Worm (Caenorhabditis elegans) whole organism, early embryonic: ENCODE data around the gene klp-4.

Source experiments
- B0310.2 ChIP-seq: sonication (generic microtip); optimal IDR thresholded peaks from 2 replicates; lab custom pipeline; 2016; ENCODE audit warnings: mild to moderate bottlenecking, missing genetic modification characterization, missing compliant biosample characterization
- F13C5.2 ChIP-seq: sonication (generic microtip); optimal IDR thresholded peaks from 2 replicates; lab custom pipeline; 2017; ENCODE audit warnings: mild to moderate bottlenecking, missing genetic modification characterization, inconsistent platforms, missing compliant biosample characterization
- aly-1 ChIP-seq: sonication (generic microtip); optimal IDR thresholded peaks from 2 replicates; lab custom pipeline; 2016; ENCODE audit warnings: missing genetic modification characterization, missing compliant biosample characterization
- ama-1 ChIP-seq: fragments of 150-350 bp; optimal IDR thresholded peaks from 2 replicates; lab custom pipeline; 2014
- ceh-13 ChIP-seq: fragments of 200-800 bp; sonication (Bioruptor generic); optimal IDR thresholded peaks from 2 replicates; lab custom pipeline; 2018; ENCODE audit warnings: mild to moderate bottlenecking, missing genetic modification characterization, missing compliant biosample characterization
- ceh-36 ChIP-seq: sonication (generic microtip); optimal IDR thresholded peaks from 2 replicates; lab custom pipeline; 2016; ENCODE audit warnings: missing genetic modification characterization, inconsistent platforms, missing compliant biosample characterization
- ets-7 ChIP-seq: sonication (generic microtip); optimal IDR thresholded peaks from 2 replicates; lab custom pipeline; 2016; ENCODE audit warnings: missing genotype, missing genetic modification characterization, missing compliant biosample characterization
- flt-1 ChIP-seq: fragments of 200-800 bp; sonication (Bioruptor generic); IDR thresholded peaks from 2 replicates; pipeline ENCODE4 v1.3.6; 2022; ENCODE audit warnings: missing genetic modification characterization, missing compliant biosample characterization
- hmbx-1 ChIP-seq: sonication (generic microtip); optimal IDR thresholded peaks from 2 replicates; lab custom pipeline; 2016; ENCODE audit warnings: mild to moderate bottlenecking, missing genetic modification characterization, missing compliant biosample characterization
- hmg-4 ChIP-seq: fragments of 200-800 bp; sonication (Bioruptor generic); optimal IDR thresholded peaks from 2 replicates; lab custom pipeline; 2018; ENCODE audit warnings: mild to moderate bottlenecking, missing genetic modification characterization, missing compliant biosample characterization
- hnd-1 ChIP-seq: sonication (generic microtip); optimal IDR thresholded peaks from 2 replicates; lab custom pipeline; 2016; ENCODE audit warnings: missing genetic modification characterization, missing compliant biosample characterization
- pes-1 ChIP-seq: fragments of 200-800 bp; sonication (Bioruptor generic); IDR thresholded peaks from 2 replicates; pipeline ENCODE4 v1.3.6; 2022; ENCODE audit warnings: missing genetic modification reagents, missing genetic modification characterization, missing compliant biosample characterization
- scrt-1 ChIP-seq: fragments of 200-800 bp; sonication (Bioruptor generic); IDR thresholded peaks from 2 replicates; pipeline ENCODE4 v1.3.6; 2022; ENCODE audit warnings: missing genetic modification characterization, missing compliant biosample characterization
- sea-1 ChIP-seq: fragments of 200-800 bp; sonication (Bioruptor generic); conservative IDR thresholded peaks from 2 replicates; pipeline ENCODE4 v1.3.6; 2022; ENCODE audit warnings: missing genetic modification characterization, missing compliant biosample characterization
- tbx-11 ChIP-seq: fragments of 200-800 bp; sonication (Bioruptor generic); IDR thresholded peaks from 2 replicates; pipeline ENCODE4 v1.3.6; 2022; ENCODE audit warnings: missing genetic modification characterization, missing compliant biosample characterization
- tbx-37 ChIP-seq: fragments of 200-800 bp; sonication (Bioruptor generic); conservative IDR thresholded peaks from 2 replicates; pipeline ENCODE4 v1.3.6; 2022; ENCODE audit warnings: missing genetic modification reagents, missing genetic modification characterization, missing compliant biosample characterization
- tra-4 ChIP-seq: sonication (generic microtip); optimal IDR thresholded peaks from 2 replicates; lab custom pipeline; 2017; ENCODE audit warnings: missing genetic modification characterization, missing compliant biosample characterization

The klp-4 gene

DNA sequence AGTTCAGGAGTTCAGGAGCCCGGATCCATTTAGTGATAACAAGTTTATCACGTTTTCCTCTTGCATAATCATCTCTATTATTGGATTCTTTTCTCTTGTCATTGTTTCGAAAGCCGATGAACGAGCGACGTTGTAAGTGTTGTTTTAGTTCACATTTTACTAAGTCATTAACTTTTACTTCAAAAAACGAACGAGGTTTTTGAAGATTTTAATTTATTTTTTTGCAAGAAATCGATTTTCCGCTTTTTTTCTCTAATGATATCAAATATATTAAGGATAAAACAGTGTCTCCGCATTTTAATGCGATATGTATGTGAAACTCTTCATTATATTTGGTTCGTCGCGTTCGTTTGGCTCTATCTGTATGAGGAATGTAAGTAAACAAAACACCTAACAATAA is 26.3 kb upstream of the klp-4 start, which contains the start of gene F28B4.1:
TSS of gene F28B4.1 (plus strand) at position 301 of the 400 bp plus-strand sequence.
- no peak for TF ChIP-seq aly-1 (tag; lab: Kevin White, UChicago)
- no peak for TF ChIP-seq hmg-4
- no peak for TF ChIP-seq tbx-11 (GFP tag; lab: Robert Waterston, UW)
- TF ChIP-seq ets-7 (tag; lab: Kevin White, UChicago): no peak
- no peak for TF ChIP-seq tra-4 (tag; lab: Kevin White, UChicago)
- TF ChIP-seq ceh-36 (tag; lab: Kevin White, UChicago): no peak
- TF ChIP-seq flt-1 (GFP tag; lab: Robert Waterston, UW): no peak
- TF ChIP-seq ama-1 (lab: Kevin White, UChicago): no peak
- no peak for TF ChIP-seq sea-1 (GFP tag; lab: Robert Waterston, UW)
- TF ChIP-seq hnd-1 (tag; lab: Kevin White, UChicago): no peak

DNA sequence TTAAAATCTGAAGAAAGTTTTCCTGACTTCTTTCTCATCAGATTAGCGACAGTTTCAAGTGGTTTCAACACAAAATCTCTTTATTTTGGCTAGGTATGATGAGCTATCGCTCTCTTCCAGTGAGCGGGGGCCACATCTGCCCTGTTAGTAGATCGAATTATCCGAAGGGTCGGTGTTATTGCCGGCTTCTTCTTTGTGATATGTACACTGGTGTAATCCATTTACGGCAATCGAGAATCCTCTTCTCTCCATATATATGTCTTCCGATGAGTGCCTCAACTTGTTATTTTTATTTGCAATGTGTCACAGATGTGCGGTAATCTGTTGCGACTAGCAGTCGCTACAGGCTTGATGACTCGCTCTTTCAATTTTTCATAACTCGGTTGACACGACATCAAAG is 23.8 kb upstream of the klp-4 start:
- TF ChIP-seq flt-1 (GFP tag; lab: Robert Waterston, UW): no peak
- TF ChIP-seq hmbx-1: no peak
- no peak for TF ChIP-seq ceh-36 (tag; lab: Kevin White, UChicago)
- TF ChIP-seq hnd-1 (tag; lab: Kevin White, UChicago): no peak
- TF ChIP-seq B0310.2 (tag; lab: Kevin White, UChicago): no peak
- TF ChIP-seq F13C5.2: no peak
- no peak for TF ChIP-seq ama-1 (lab: Kevin White, UChicago)
- no peak for TF ChIP-seq tra-4 (tag; lab: Kevin White, UChicago)
- no peak for TF ChIP-seq tbx-37 (GFP tag; lab: Robert Waterston, UW)
- TF ChIP-seq aly-1 (tag; lab: Kevin White, UChicago): no peak
- no peak for TF ChIP-seq ets-7 (tag; lab: Kevin White, UChicago)
- TF ChIP-seq ceh-13: no peak
- no peak for TF ChIP-seq hmg-4
- no peak for TF ChIP-seq pes-1
- TF ChIP-seq scrt-1 (GFP tag; lab: Robert Waterston, UW): no peak

DNA sequence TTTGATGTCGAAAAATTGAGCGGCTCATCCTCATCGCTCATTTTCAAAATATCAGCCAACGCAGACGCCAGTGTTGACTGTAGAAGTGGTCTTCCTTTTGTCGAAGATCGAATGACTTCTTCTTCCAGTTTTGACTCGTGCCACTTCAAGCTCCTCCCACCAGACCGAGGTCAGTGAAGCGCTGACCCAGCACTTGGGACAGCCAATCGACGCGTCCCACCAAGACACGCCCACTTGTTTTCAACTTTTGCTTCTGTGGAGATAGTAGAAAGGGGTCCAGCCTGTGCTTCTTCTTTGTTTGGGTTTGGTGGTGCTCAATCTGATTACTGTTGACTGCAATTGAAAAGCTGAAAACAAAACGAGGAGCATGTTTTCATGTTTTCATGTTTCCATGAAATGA is 20.7 kb upstream of the klp-4 start, which contains the start of gene fax-1:
TSS of gene fax-1 (minus strand) at position 101 of the 400 bp plus-strand sequence.
- TF ChIP-seq ama-1 (lab: Kevin White, UChicago) (no peak), B0310.2 (tag; lab: Kevin White, UChicago) (no peak), hmg-4 (no peak), flt-1 (GFP tag; lab: Robert Waterston, UW) (no peak), tbx-37 (GFP tag; lab: Robert Waterston, UW) (no peak), hnd-1 (tag; lab: Kevin White, UChicago) (no peak), hmbx-1 (no peak)

DNA sequence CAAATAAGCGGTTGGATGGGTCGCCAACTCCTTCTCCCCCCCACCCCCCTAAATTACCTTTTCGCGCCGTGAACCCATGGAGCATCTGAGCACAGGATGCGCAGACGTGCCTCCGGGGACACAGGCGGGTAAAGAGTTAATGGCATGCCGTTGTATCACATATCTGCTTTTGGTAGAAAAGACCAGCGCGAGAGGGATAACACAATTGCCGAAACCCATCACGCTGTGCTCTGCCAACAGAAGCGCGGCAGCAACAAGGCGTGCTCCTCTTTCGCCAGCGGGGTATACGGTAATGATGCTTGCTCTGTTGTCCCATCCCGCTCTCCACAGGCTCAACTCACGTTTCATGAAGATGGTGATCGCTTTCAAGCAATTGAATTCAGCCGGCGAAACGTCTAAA is 18.8 kb upstream of the klp-4 start:
- TF ChIP-seq hnd-1 (tag; lab: Kevin White, UChicago) (no peak), ceh-13 (no peak), flt-1 (GFP tag; lab: Robert Waterston, UW) (no peak)

DNA sequence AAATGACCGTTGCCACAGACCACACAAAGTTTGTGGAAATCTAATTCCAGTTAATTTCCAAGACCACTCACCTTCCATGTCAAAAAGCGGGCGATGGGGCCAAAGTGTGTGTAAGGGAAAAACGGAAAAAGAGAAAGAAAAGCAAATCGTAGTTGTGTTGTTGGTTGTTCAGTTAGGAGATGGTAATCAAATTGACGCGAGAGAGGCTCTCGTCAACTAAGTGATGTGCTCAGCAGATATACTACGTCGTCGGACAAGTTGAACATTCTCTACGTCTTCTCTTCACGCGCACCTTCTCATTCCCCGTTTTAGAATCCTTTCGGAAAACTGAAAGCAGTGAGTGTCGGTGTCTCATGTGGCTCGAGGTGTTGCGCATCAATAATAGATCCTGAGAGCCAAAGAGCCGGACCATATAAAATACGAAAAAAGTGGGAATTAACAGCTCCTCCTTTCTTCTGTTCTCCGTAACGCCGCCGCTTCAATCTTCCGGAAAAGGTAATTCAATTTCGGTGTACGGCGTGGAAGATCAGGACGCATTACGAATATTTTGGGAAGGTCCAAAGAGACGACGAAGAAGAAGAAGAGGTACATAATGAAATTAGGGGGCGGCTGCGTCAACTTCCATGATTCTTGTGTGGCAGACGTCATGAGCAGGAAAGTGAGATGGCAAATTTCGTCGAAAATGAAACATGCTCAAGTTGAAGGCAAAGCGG is 13.0 kb upstream of the klp-4 start:
- TF ChIP-seq tra-4 (tag; lab: Kevin White, UChicago) (no peak), B0310.2 (tag; lab: Kevin White, UChicago) (no peak)

DNA sequence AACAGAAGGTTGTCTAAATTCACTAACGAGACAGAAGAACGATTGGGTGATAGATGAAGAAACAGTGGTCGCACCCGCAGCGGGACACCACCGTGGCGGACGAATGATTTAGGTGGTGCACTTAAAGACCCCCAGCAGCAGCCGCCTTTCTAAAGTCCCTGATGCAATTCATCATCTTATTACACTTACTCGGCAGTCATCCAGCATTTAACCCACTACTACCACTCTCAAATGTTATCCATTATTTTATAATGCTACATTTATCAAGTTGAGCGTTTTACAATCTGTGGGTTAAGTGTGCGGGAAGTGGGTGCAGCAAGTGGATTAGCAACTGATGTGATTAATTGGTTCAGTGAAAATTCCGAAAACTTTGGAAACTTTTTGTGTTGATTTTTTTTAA is 11.7 kb upstream of the klp-4 start:
- TF ChIP-seq hmbx-1: no peak
- no peak for TF ChIP-seq ama-1 (lab: Kevin White, UChicago)
- no peak for TF ChIP-seq ets-7 (tag; lab: Kevin White, UChicago)
- no peak for TF ChIP-seq tbx-37 (GFP tag; lab: Robert Waterston, UW)
- TF ChIP-seq flt-1 (GFP tag; lab: Robert Waterston, UW): no peak
- TF ChIP-seq scrt-1 (GFP tag; lab: Robert Waterston, UW): no peak
- no peak for TF ChIP-seq sea-1 (GFP tag; lab: Robert Waterston, UW)
- TF ChIP-seq aly-1 (tag; lab: Kevin White, UChicago): no peak
- no peak for TF ChIP-seq hnd-1 (tag; lab: Kevin White, UChicago)
- TF ChIP-seq F13C5.2: no peak

DNA sequence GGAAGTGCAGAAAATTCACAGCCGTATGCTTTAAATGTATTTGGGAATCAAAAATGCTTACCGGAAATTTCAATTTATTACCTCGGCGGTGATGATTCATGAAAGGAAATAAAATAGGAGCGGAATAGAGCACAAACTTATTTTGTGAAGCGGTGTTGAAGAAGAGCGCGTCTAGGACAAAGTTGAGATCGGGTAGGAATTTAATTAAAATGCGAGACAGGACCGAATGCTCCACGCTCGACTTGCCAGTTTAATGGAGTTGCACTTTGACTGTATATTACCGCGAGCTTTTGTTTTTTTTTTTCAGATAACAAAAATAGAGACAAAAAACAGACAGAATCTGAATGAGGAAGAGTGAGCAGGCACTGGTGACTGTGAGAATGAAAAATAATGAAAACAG is 6.1 kb upstream of the klp-4 start:
- TF ChIP-seq tbx-37 (GFP tag; lab: Robert Waterston, UW): no peak
- no peak for TF ChIP-seq hnd-1 (tag; lab: Kevin White, UChicago)
- TF ChIP-seq sea-1 (GFP tag; lab: Robert Waterston, UW): no peak
- no peak for TF ChIP-seq aly-1 (tag; lab: Kevin White, UChicago)
- TF ChIP-seq tbx-11 (GFP tag; lab: Robert Waterston, UW): no peak
- no peak for TF ChIP-seq ceh-13
- TF ChIP-seq ceh-36 (tag; lab: Kevin White, UChicago): no peak

DNA sequence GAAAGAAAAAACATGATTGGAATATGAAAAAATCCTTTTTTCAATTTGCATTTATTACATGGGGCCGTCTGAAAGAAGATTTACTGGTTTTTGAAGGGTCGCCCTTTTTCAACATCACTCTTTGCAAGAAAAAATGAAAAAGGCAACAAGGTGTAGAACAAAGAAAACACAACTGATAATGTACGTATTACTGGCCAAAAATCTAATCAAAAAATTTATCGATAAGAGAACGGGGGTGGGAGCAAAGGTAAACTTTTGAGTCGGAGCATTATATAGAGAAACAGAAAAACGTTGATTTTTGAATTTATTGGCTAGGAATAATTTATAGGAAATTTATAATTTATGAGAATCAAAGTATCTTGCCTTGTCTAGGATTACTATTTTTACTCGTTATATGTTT is 3.4 kb upstream of the klp-4 start:
- TF ChIP-seq B0310.2 (tag; lab: Kevin White, UChicago): no peak
- no peak for TF ChIP-seq pes-1
- no peak for TF ChIP-seq ceh-13
- TF ChIP-seq ets-7 (tag; lab: Kevin White, UChicago): no peak
- no peak for TF ChIP-seq tra-4 (tag; lab: Kevin White, UChicago)
- no peak for TF ChIP-seq scrt-1 (GFP tag; lab: Robert Waterston, UW)
- no peak for TF ChIP-seq sea-1 (GFP tag; lab: Robert Waterston, UW)
- TF ChIP-seq flt-1 (GFP tag; lab: Robert Waterston, UW): no peak
- TF ChIP-seq tbx-11 (GFP tag; lab: Robert Waterston, UW): no peak
- TF ChIP-seq hmbx-1: no peak
- no peak for TF ChIP-seq F13C5.2
- TF ChIP-seq hmg-4: no peak
